Worm (Caenorhabditis elegans): ENCODE results near the gene glr-4.

DNA sequence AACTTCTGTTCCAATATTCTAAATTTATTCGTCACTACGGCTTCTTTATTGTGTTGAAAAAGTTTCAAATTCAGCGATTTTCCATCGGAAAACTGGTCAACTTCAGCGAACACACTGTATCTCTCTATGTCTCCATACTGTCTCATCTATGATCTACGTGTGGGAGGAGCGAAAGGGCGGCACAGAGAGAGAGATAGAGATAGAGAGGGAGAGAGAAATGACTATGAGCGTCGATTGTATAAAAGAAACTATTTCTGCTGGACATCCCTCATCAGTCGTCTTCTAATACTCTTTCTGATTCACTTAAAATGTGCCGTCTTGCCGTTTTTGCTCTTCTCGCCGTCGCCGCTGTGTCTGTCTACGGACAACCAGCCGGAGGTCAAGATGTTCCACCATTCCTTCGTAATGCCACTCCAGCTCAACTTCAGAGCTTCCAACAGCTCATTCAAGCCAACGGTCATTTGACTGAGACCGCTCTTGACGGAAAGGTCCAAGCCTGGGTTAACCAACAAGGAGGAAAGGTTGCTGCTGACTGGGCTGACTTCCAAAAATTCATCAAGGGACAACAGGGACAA lies 3.7 kb downstream of the glr-4 start, which contains the start of gene srlf-1:
- no peak for TF ChIP-seq nhr-237 (tag; optimal IDR thresholded peaks at IDR 0.05)
- TF ChIP-seq unc-62 (GFP tag; optimal IDR thresholded peaks at IDR 0.05) = no peak
- no peak for TF ChIP-seq nhr-28 (tag; optimal IDR thresholded peaks at IDR 0.05)
- TF ChIP-seq pha-4 (tag; optimal IDR thresholded peaks at IDR 0.05) = no peak
- no peak for TF ChIP-seq unc-120 (tag; optimal IDR thresholded peaks at IDR 0.05; ENCODE audit: poor library complexity, severe bottlenecking)
- TF ChIP-seq ces-1 (GFP tag; optimal IDR thresholded peaks at IDR 0.05) = no peak
